Fruit fly (Drosophila melanogaster) whole organism, embryonic: ENCODE data around the gene CG15922.

ENCODE experiments used
- ATbp ChIP-seq: fragments of 200-800 bp; sonication (Bioruptor generic); optimal IDR thresholded peaks from 2 replicates; lab custom pipeline; 2017; ENCODE audit warnings: missing biosample characterization, mild to moderate bottlenecking, missing genetic modification characterization, missing genetic modification reagents
- Atf-2 ChIP-seq: fragments of 200-800 bp; sonication (Bioruptor generic); optimal IDR thresholded peaks from 2 replicates; lab custom pipeline; 2016; ENCODE audit warnings: missing biosample characterization, missing genetic modification characterization
- CG12071 ChIP-seq: fragments of 200-800 bp; sonication (Bioruptor generic); optimal IDR thresholded peaks from 3 replicates; lab custom pipeline; 2018; ENCODE audit warnings: missing biosample characterization, mild to moderate bottlenecking, missing genetic modification characterization
- CG12219 ChIP-seq: fragments of 200-800 bp; sonication (Bioruptor generic); optimal IDR thresholded peaks from 3 replicates; lab custom pipeline; 2018; ENCODE audit warnings: missing biosample characterization, mild to moderate bottlenecking, missing genetic modification characterization
- CG15073 ChIP-seq: fragments of 200-800 bp; sonication (Bioruptor generic); optimal IDR thresholded peaks from 2 replicates; lab custom pipeline; 2016; ENCODE audit warnings: missing biosample characterization, missing genetic modification characterization
- CG17361 ChIP-seq: fragments of 200-800 bp; sonication (Bioruptor generic); IDR thresholded peaks from 3 replicates; pipeline ENCODE4 v1.3.6; 2022; ENCODE audit warnings: missing biosample characterization, missing genetic modification characterization
- CG17802 ChIP-seq: fragments of 200-800 bp; sonication (Bioruptor generic); optimal IDR thresholded peaks from 2 replicates; lab custom pipeline; 2018; ENCODE audit warnings: missing biosample characterization, mild to moderate bottlenecking, missing genetic modification characterization, moderate library complexity
- CG1792 ChIP-seq: fragments of 200-800 bp; sonication (Bioruptor generic); optimal IDR thresholded peaks from 2 replicates; lab custom pipeline; 2016; ENCODE audit warnings: missing biosample characterization, missing genetic modification characterization
- CG31365 ChIP-seq: fragments of 200-800 bp; sonication (Bioruptor generic); optimal IDR thresholded peaks from 2 replicates; lab custom pipeline; 2018; ENCODE audit warnings: missing biosample characterization, mild to moderate bottlenecking, missing genetic modification characterization
- CG31388 ChIP-seq: fragments of 200-800 bp; sonication (Bioruptor generic); optimal IDR thresholded peaks from 2 replicates; lab custom pipeline; 2016; ENCODE audit warnings: missing biosample characterization, missing genetic modification characterization
- CG31441 ChIP-seq: fragments of 200-800 bp; sonication (Bioruptor generic); IDR thresholded peaks from 2 replicates; pipeline ENCODE4 v1.3.6; 2022; ENCODE audit warnings: missing biosample characterization, missing genetic modification characterization
- CG33213 ChIP-seq: fragments of 200-800 bp; sonication (Bioruptor generic); optimal IDR thresholded peaks from 3 replicates; lab custom pipeline; 2016; ENCODE audit warnings: missing biosample characterization, missing genetic modification characterization
- CG4328 ChIP-seq: fragments of 200-800 bp; sonication (Bioruptor generic); optimal IDR thresholded peaks from 3 replicates; lab custom pipeline; 2017; ENCODE audit warnings: missing biosample characterization, missing genetic modification reagents, missing genetic modification characterization
- CG4360 ChIP-seq: fragments of 200-800 bp; sonication (Bioruptor generic); IDR thresholded peaks from 2 replicates; pipeline ENCODE4 v1.3.6; 2022; ENCODE audit warnings: missing biosample characterization, missing genetic modification characterization
- CG4820 ChIP-seq: fragments of 200-800 bp; sonication (Bioruptor generic); optimal IDR thresholded peaks from 3 replicates; lab custom pipeline; 2016; ENCODE audit warnings: missing biosample characterization, missing genetic modification characterization
- CG5245 ChIP-seq: fragments of 200-800 bp; sonication (Bioruptor generic); optimal IDR thresholded peaks from 3 replicates; lab custom pipeline; 2016; ENCODE audit warnings: missing biosample characterization, missing genetic modification characterization
- CG6272 ChIP-seq: fragments of 200-800 bp; sonication (Bioruptor generic); IDR thresholded peaks from 2 replicates; pipeline ENCODE4 v1.3.6; 2022; ENCODE audit warnings: missing biosample characterization, missing genetic modification characterization
- CoRest ChIP-seq: fragments of 200-800 bp; sonication (Bioruptor generic); optimal IDR thresholded peaks from 3 replicates; lab custom pipeline; 2018; ENCODE audit warnings: missing biosample characterization, mild to moderate bottlenecking, missing genetic modification characterization, moderate library complexity
- Dref ChIP-seq: fragments of 200-800 bp; sonication (Bioruptor generic); IDR thresholded peaks from 2 replicates; pipeline ENCODE4 v1.3.6; 2022; ENCODE audit warnings: missing biosample characterization, missing genetic modification characterization
- ERR ChIP-seq: fragments of 200-800 bp; sonication (Bioruptor generic); optimal IDR thresholded peaks from 2 replicates; lab custom pipeline; 2016; ENCODE audit warnings: missing biosample characterization, missing genetic modification characterization
- Hr3 ChIP-seq: fragments of 200-800 bp; sonication (Bioruptor generic); optimal IDR thresholded peaks from 3 replicates; lab custom pipeline; 2016; ENCODE audit warnings: missing biosample characterization, missing genetic modification characterization
- Hsf ChIP-seq: fragments of 200-800 bp; sonication (Bioruptor generic); optimal IDR thresholded peaks from 3 replicates; lab custom pipeline; 2016; ENCODE audit warnings: missing biosample characterization, missing genetic modification characterization
- Lpt ChIP-seq: fragments of >200 bp; optimal IDR thresholded peaks from 2 replicates; lab custom pipeline; 2018; ENCODE audit warnings: missing biosample characterization, missing genetic modification characterization
- Mad ChIP-seq: fragments of 200-800 bp; sonication (Bioruptor generic); optimal IDR thresholded peaks from 2 replicates; lab custom pipeline; 2016; ENCODE audit warnings: missing biosample characterization, missing genetic modification characterization
- NfI ChIP-seq: fragments of 200-800 bp; sonication (Bioruptor generic); optimal IDR thresholded peaks from 3 replicates; lab custom pipeline; 2018; ENCODE audit warnings: missing biosample characterization, mild to moderate bottlenecking, missing genetic modification characterization, moderate library complexity
- Ravus ChIP-seq: fragments of 200-800 bp; sonication (Bioruptor generic); IDR thresholded peaks from 2 replicates; pipeline ENCODE4 v1.3.6; 2022; ENCODE audit warnings: missing biosample characterization, missing genetic modification characterization
- aop ChIP-seq: fragments of 200-800 bp; sonication (Bioruptor generic); IDR thresholded peaks from 2 replicates; pipeline ENCODE4 v1.3.6; 2022; ENCODE audit warnings: missing biosample characterization, missing genetic modification characterization
- bcd ChIP-seq: fragments of 200-800 bp; sonication (Bioruptor generic); optimal IDR thresholded peaks from 2 replicates; lab custom pipeline; 2017; ENCODE audit warnings: missing biosample characterization, mild to moderate bottlenecking, missing genetic modification characterization
- bowl ChIP-seq: fragments of 200-800 bp; sonication (Bioruptor generic); IDR thresholded peaks from 2 replicates; pipeline ENCODE4 v1.3.6; 2022; ENCODE audit warnings: missing biosample characterization, missing genetic modification characterization
- cato ChIP-seq: fragments of 200-800 bp; sonication (Bioruptor generic); optimal IDR thresholded peaks from 2 replicates; lab custom pipeline; 2016; ENCODE audit warnings: missing biosample characterization, missing genetic modification characterization, borderline replicate concordance
- caup ChIP-seq: fragments of 200-800 bp; sonication (Bioruptor generic); optimal IDR thresholded peaks from 3 replicates; lab custom pipeline; 2017; ENCODE audit warnings: missing biosample characterization, mild to moderate bottlenecking, missing genetic modification characterization, moderate library complexity; ENCODE audit not compliant: severe bottlenecking
- crol ChIP-seq: fragments of 200-800 bp; sonication (Bioruptor generic); IDR thresholded peaks from 2 replicates; pipeline ENCODE4 v1.3.6; 2022; ENCODE audit warnings: missing biosample characterization, missing genetic modification characterization
- danr ChIP-seq: fragments of 200-800 bp; sonication (Bioruptor generic); IDR thresholded peaks from 2 replicates; pipeline ENCODE4 v1.3.6; 2022; ENCODE audit warnings: missing biosample characterization, missing genetic modification characterization
- dati ChIP-seq: fragments of 200-800 bp; sonication (Bioruptor generic); IDR thresholded peaks from 2 replicates; pipeline ENCODE4 v1.3.6; 2022; ENCODE audit warnings: missing biosample characterization, missing genetic modification characterization
- fd102C ChIP-seq: fragments of 200-800 bp; sonication (Bioruptor generic); optimal IDR thresholded peaks from 2 replicates; lab custom pipeline; 2018; ENCODE audit warnings: missing biosample characterization, mild to moderate bottlenecking, missing genetic modification characterization, moderate library complexity
- fru ChIP-seq: fragments of >200 bp; optimal IDR thresholded peaks from 2 replicates; lab custom pipeline; 2017
- gem ChIP-seq: fragments of 200-800 bp; sonication (Bioruptor generic); optimal IDR thresholded peaks from 2 replicates; lab custom pipeline; 2019; ENCODE audit warnings: missing biosample characterization, mild to moderate bottlenecking, missing genetic modification characterization, moderate library complexity
- gsb ChIP-seq: fragments of 200-800 bp; sonication (Bioruptor generic); IDR thresholded peaks from 2 replicates; pipeline ENCODE4 v1.3.6; 2022; ENCODE audit warnings: missing biosample characterization, missing genetic modification characterization
- lilli ChIP-seq: fragments of 200-800 bp; sonication (Bioruptor generic); optimal IDR thresholded peaks from 3 replicates; lab custom pipeline; 2016; ENCODE audit warnings: missing biosample characterization, missing genetic modification characterization
- lola ChIP-seq, 3 experiments: fragments of >200 bp in 2 of 3; fragments of 200-800 bp in 1 of 3; sonication (Bioruptor generic) in 1 of 3; optimal IDR thresholded peaks; 2 replicates each; lab custom pipeline; 2017 to 2019; ENCODE audit warnings: missing biosample characterization in 3 of 3, missing genetic modification characterization in 3 of 3, mild to moderate bottlenecking in 1 of 3, moderate library complexity in 1 of 3
- otp ChIP-seq: fragments of 200-800 bp; sonication (Bioruptor generic); IDR thresholded peaks from 3 replicates; pipeline ENCODE4, ENCODE4 v1.3.6; 2022; ENCODE audit warnings: missing biosample characterization, missing genetic modification characterization
- pzg ChIP-seq: fragments of 200-800 bp; sonication (Bioruptor generic); optimal IDR thresholded peaks from 3 replicates; lab custom pipeline; 2018; ENCODE audit warnings: missing biosample characterization, mild to moderate bottlenecking, missing genetic modification characterization, moderate library complexity
- sc ChIP-seq, 3 experiments: fragments of >200 bp in 2 of 3; fragments of 200-800 bp in 1 of 3; sonication (Bioruptor generic) in 1 of 3; optimal IDR thresholded peaks; 2 replicates in 2 of 3; 3 replicates in 1 of 3; lab custom pipeline; 2017; ENCODE audit warnings: mild to moderate bottlenecking in 1 of 3, missing biosample characterization in 1 of 3, missing genetic modification characterization in 1 of 3, missing genetic modification reagents in 1 of 3
- schlank ChIP-seq: fragments of 200-800 bp; sonication (Bioruptor generic); optimal IDR thresholded peaks from 2 replicates; lab custom pipeline; 2018; ENCODE audit warnings: missing biosample characterization, mild to moderate bottlenecking, missing genetic modification characterization
- sim ChIP-seq: fragments of 200-800 bp; sonication (Bioruptor generic); IDR thresholded peaks from 2 replicates; pipeline ENCODE4 v1.3.6; 2022; ENCODE audit warnings: missing biosample characterization, missing genetic modification characterization
- slbo ChIP-seq: fragments of 200-800 bp; sonication (Bioruptor generic); IDR thresholded peaks from 2 replicates; pipeline ENCODE4 v1.3.6; 2022; ENCODE audit warnings: missing biosample characterization, missing genetic modification characterization
- ssp ChIP-seq: fragments of 200-800 bp; sonication (Bioruptor generic); IDR thresholded peaks from 2 replicates; pipeline ENCODE4 v1.3.6; 2022; ENCODE audit warnings: missing biosample characterization, missing genetic modification characterization
- tgo ChIP-seq: fragments of 200-800 bp; sonication (Bioruptor generic); IDR thresholded peaks from 3 replicates; pipeline ENCODE4 v1.3.6; 2022; ENCODE audit warnings: missing biosample characterization, missing genetic modification characterization
- tna ChIP-seq: fragments of 200-800 bp; sonication (Bioruptor generic); IDR thresholded peaks from 2 replicates; pipeline ENCODE4 v1.3.6; 2022; ENCODE audit warnings: missing biosample characterization, missing genetic modification characterization; ENCODE audit not compliant: partially characterized antibody
- trem ChIP-seq: fragments of 200-800 bp; optimal IDR thresholded peaks from 3 replicates; lab custom pipeline; 2019; ENCODE audit warnings: missing biosample characterization, mild to moderate bottlenecking, missing genetic modification characterization, moderate library complexity
- unpg ChIP-seq: fragments of 200-800 bp; sonication (Bioruptor generic); optimal IDR thresholded peaks from 3 replicates; lab custom pipeline; 2018; ENCODE audit warnings: missing biosample characterization, mild to moderate bottlenecking, missing genetic modification characterization, moderate library complexity
- zfh1 ChIP-seq: fragments of 200-800 bp; sonication (Bioruptor generic); IDR thresholded peaks from 3 replicates; pipeline ENCODE4 v1.3.6; 2022; ENCODE audit warnings: missing biosample characterization, missing genetic modification characterization

Gene CG15922

DNA sequence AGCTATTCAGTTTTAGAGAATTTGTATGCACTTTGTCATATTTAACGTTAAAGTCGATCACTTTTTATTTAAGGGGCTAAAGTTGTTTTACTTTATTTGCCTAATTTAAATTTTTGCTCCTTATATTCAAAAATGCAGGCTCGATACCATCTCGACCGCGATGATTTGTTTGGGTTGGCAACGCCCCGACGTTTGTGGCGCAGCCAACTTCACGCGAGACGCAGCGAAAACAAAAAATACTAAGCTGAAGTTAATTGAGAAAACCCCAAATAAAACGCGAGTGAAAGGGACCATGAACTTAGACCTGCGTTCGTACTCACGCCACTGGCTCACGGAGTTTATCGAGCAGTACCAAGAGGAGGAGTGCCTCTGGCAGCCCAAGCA is 2.0 kb downstream of the CG15922 start (continued):
- TF ChIP-seq Hsf (GFP tag; lab: Kevin White, UChicago) (no peak), sc (optimal IDR thresholded peaks at IDR 0.05; lab: Kevin White, UChicago) (no peak), sc (GFP tag; optimal IDR thresholded peaks at IDR 0.05; lab: Kevin White, UChicago) (no peak), Hr3 (GFP tag; lab: Kevin White, UChicago) (no peak), ssp (GFP tag; lab: Robert Waterston, UW) (peak; percentile 9; the same call in 1 of the 2 replicates), Atf-2 (GFP tag; lab: Kevin White, UChicago) (no peak), Lpt (GFP tag; lab: Kevin White, UChicago) (no peak), CG31365 (tag; lab: Kevin White, UChicago) (no peak), cato (GFP tag; lab: Kevin White, UChicago) (no peak), crol (GFP tag; lab: Robert Waterston, UW) (no peak), fru (no peak), ERR (GFP tag; lab: Kevin White, UChicago) (no peak), trem (tag; lab: Kevin White, UChicago) (no peak), CG4360 (GFP tag; lab: Robert Waterston, UW) (no peak), lilli (GFP tag; lab: Kevin White, UChicago) (no peak), CG12071 (GFP tag; lab: Kevin White, UChicago) (no peak), Dref (GFP tag; lab: Robert Waterston, UW) (peak; percentile 53), ATbp (GFP tag; lab: Kevin White, UChicago) (no peak), CG1792 (no peak), Ravus (GFP tag; lab: Robert Waterston, UW) (no peak), CG31388 (no peak), aop (GFP tag; lab: Robert Waterston, UW) (no peak), unpg (no peak), gsb (no peak), sim (GFP tag; lab: Robert Waterston, UW) (no peak), CG4820 (GFP tag; lab: Kevin White, UChicago) (no peak), CG15073 (GFP tag; lab: Kevin White, UChicago) (no peak), bowl (GFP tag; lab: Robert Waterston, UW) (no peak), dati (no peak), slbo (GFP tag; lab: Robert Waterston, UW) (peak; percentile 72), CG17361 (GFP tag; lab: Robert Waterston, UW) (peak; percentile 42; the same call in 1 of the 3 replicates), caup (no peak), CG4328 (GFP tag; lab: Kevin White, UChicago) (no peak), otp (no peak), CoRest (tag; lab: Kevin White, UChicago) (no peak), NfI (GFP tag; lab: Kevin White, UChicago) (no peak), CG12219 (no peak), CG17802 (tag; lab: Kevin White, UChicago) (no peak), danr (GFP tag; lab: Robert Waterston, UW) (no peak), pzg (GFP tag; lab: Kevin White, UChicago) (peak; percentile 76), CG6272 (GFP tag; lab: Robert Waterston, UW) (no peak; the same call in 1 of the 2 replicates), CG31441 (no peak), lola (GFP tag; optimal IDR thresholded peaks at IDR 0.05; lab: Kevin White, UChicago) (peak in 1 of 3 experiments; percentile 43), CG5245 (GFP tag; lab: Kevin White, UChicago) (no peak), tna (0 out of 2 replicates have a peak, but pooled peaks have one; percentile 9), Mad (GFP tag; lab: Kevin White, UChicago) (no peak), gem (tag; lab: Kevin White, UChicago) (no peak), CG33213 (GFP tag; lab: Kevin White, UChicago) (peak; percentile 18), bcd (GFP tag; lab: Kevin White, UChicago) (no peak), zfh1 (GFP tag; lab: Robert Waterston, UW) (peak; percentile 48; the same call in 1 of the 3 replicates), fd102C (GFP tag; lab: Kevin White, UChicago) (no peak), schlank (no peak), tgo (GFP tag; lab: Robert Waterston, UW) (no peak)
